Worm (Caenorhabditis elegans) whole organism, L3 larva: Measurements from ENCODE around the gene Y105C5B.11.

Experiments
- egl-27 ChIP-seq: sonication (generic microtip); optimal IDR thresholded peaks from 4 replicates; lab custom pipeline; 2017; ENCODE audit warnings: missing biosample characterization, missing genetic modification reagents, missing genetic modification characterization
- fos-1 ChIP-seq: fragments of 150-350 bp; optimal IDR thresholded peaks from 2 replicates; lab custom pipeline; 2014; ENCODE audit warnings: missing biosample characterization, missing genetic modification characterization

DNA sequence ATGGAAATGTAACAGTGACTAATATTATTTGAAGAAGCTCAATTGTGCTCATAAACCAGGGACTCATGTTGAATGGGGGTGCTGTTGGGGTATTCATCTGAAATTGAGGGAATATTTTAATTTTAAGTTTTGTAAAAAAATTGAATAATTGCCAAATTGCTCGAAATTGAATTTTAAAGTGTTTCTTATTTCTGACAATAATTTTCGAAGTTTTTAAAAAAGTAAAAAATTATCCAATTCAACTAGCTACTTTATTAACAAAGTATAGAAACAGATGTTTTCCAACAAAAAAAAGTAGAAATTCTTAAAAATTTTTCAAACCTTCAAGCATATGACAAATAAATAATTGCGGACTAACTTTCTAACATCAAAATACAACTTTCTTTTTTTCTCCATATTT, 47.2 kb downstream of the Y105C5B.11 start, which contains the start of gene srv-14:
- TF ChIP-seq fos-1 (tag; lab: Kevin White, UChicago) (no peak), egl-27 (tag; lab: Kevin White, UChicago) (no peak)
